Worm (Caenorhabditis elegans): ENCODE results near the gene Y69E1A.1.

The Y69E1A.1 gene

ce11 chrIV:10936906-10937540 lies 11.7 kb downstream of the Y69E1A.1 start, which contains the start of gene fic-1:
Gene fic-1, plus strand, starts transcription at chrIV:10937454.
- TF ChIP-seq zfp-3 (GFP tag; conservative IDR thresholded peaks at IDR 0.05) (no peak), nhr-6 (tag; optimal IDR thresholded peaks at IDR 0.05) (no peak), hmg-1.1 (GFP tag; IDR thresholded peaks at IDR 0.05) (0 out of 2 replicates have a peak, but pooled peaks have one; percentile 39), ceh-28 (tag; optimal IDR thresholded peaks at IDR 0.05) (peak; percentile 64), F26F4.8 (GFP tag; conservative IDR thresholded peaks at IDR 0.05) (no peak), zfp-2 (tag; optimal IDR thresholded peaks at IDR 0.05) (no peak), mxl-3 (GFP tag; optimal IDR thresholded peaks at IDR 0.05) (no peak), egl-27 (tag; optimal IDR thresholded peaks at IDR 0.05) (no peak), hlh-11 (tag; optimal IDR thresholded peaks at IDR 0.05) (peak; percentile 62), nhr-77 (tag; optimal IDR thresholded peaks at IDR 0.05) (no peak), dmd-9 (GFP tag; IDR thresholded peaks at IDR 0.05) (no peak), dve-1 (tag; optimal IDR thresholded peaks at IDR 0.05; ENCODE audit: insufficient read depth) (peak; percentile 58), daf-16 (GFP tag; optimal IDR thresholded peaks at IDR 0.05) (peak in 1 of 2 experiments; percentile 26), daf-16 (tag; optimal IDR thresholded peaks at IDR 0.05) (peak; percentile 94), ctbp-1 (GFP tag; IDR thresholded peaks at IDR 0.05) (peak; percentile 54; the same call in 1 of the 2 replicates), hlh-30 (tag; optimal IDR thresholded peaks at IDR 0.05; ENCODE audit: insufficient read depth) (peak; percentile 93), lsy-2 (tag; optimal IDR thresholded peaks at IDR 0.05) (peak; percentile 32 to 77), nhr-28 (tag; optimal IDR thresholded peaks at IDR 0.05) (peak; percentile 14), snpc-4 (tag; optimal IDR thresholded peaks at IDR 0.05) (no peak), nhr-11 (tag; optimal IDR thresholded peaks at IDR 0.05) (peak; percentile 57), ceh-20 (GFP tag; IDR thresholded peaks at IDR 0.05) (no peak), T20F7.1 (GFP tag; optimal IDR thresholded peaks at IDR 0.05) (peak; percentile 56), madf-5 (GFP tag; IDR thresholded peaks at IDR 0.05) (no peak), hif-1 (tag; optimal IDR thresholded peaks at IDR 0.05) (peak in 1 of 2 experiments; percentile 26), aha-1 (tag) (no peak), mep-1 (tag; optimal IDR thresholded peaks at IDR 0.05) (peak; percentile 68), F37D6.2 (tag; optimal IDR thresholded peaks at IDR 0.05) (peak; percentile 28), Y5F2A.4 (GFP tag; optimal IDR thresholded peaks at IDR 0.05) (no peak), fkh-10 (GFP tag; optimal IDR thresholded peaks at IDR 0.05) (peak; percentile 95), lin-38 (GFP tag; IDR thresholded peaks at IDR 0.05) (peak; percentile 24), dpl-1 (GFP tag; optimal IDR thresholded peaks at IDR 0.05) (peak; percentile 53), nhr-48 (tag; optimal IDR thresholded peaks at IDR 0.05) (no peak), dmd-6 (GFP tag; IDR thresholded peaks at IDR 0.05) (peak; percentile 58), pha-4 (GFP tag; IDR thresholded peaks at IDR 0.05) (no peak), pha-4 (tag; optimal IDR thresholded peaks at IDR 0.05) (peak; percentile 88), mes-2 (tag; optimal IDR thresholded peaks at IDR 0.05; ENCODE audit: poor library complexity, severe bottlenecking) (peak; percentile 41), ces-1 (GFP tag; optimal IDR thresholded peaks at IDR 0.05) (peak; percentile 92), set-16 (GFP tag; IDR thresholded peaks at IDR 0.05) (no peak), unc-62 (GFP tag; optimal IDR thresholded peaks at IDR 0.05 in 1 of 2) (peak in 1 of 2 experiments; percentile 67), unc-62 (tag; optimal IDR thresholded peaks at IDR 0.05) (no peak), mdl-1 (tag; optimal IDR thresholded peaks at IDR 0.05) (peak; percentile 54 to 93)
